Worm (Caenorhabditis elegans): Measurements from ENCODE around the gene wrb-1.

- no peak for TF ChIP-seq egl-27 (tag; optimal IDR thresholded peaks at IDR 0.05)
- TF ChIP-seq mab-5 (tag; optimal IDR thresholded peaks at IDR 0.05): no peak
- TF ChIP-seq lin-13 (GFP tag; optimal IDR thresholded peaks at IDR 0.05): no peak
- no peak for TF ChIP-seq ztf-11 (tag; optimal IDR thresholded peaks at IDR 0.05)
- TF ChIP-seq aly-2 (tag; optimal IDR thresholded peaks at IDR 0.05): no peak
- TF ChIP-seq skn-1 (tag; optimal IDR thresholded peaks at IDR 0.05): no peak
- no peak for TF ChIP-seq ceh-82 (tag; optimal IDR thresholded peaks at IDR 0.05)
- no peak for TF ChIP-seq R02D3.7 (tag; optimal IDR thresholded peaks at IDR 0.05)
- TF ChIP-seq elt-1 (tag; optimal IDR thresholded peaks at IDR 0.05): no peak
- no peak for TF ChIP-seq peb-1 (tag; optimal IDR thresholded peaks at IDR 0.05)
Observed at ce11 chrV:1149734-1150669, 45.9 kb upstream of the wrb-1 start.

Measured in whole organism, L2 larva.